Fruit fly (Drosophila melanogaster) whole organism, prepupa: ENCODE results near the gene TfIIFalpha.

Experiments used
- Blimp-1 ChIP-seq: fragments of 200-800 bp; sonication (Bioruptor generic); optimal IDR thresholded peaks from 3 replicates; lab custom pipeline; 2017; ENCODE audit warnings: missing biosample characterization, missing genetic modification characterization, mild to moderate bottlenecking, moderate library complexity, missing genetic modification reagents
- CG10631 ChIP-seq: fragments of 200-800 bp; sonication (Bioruptor generic); optimal IDR thresholded peaks from 2 replicates; lab custom pipeline; 2016; ENCODE audit warnings: missing biosample characterization, missing genetic modification characterization
- CG10669 ChIP-seq: fragments of 200-800 bp; sonication (Bioruptor generic); optimal IDR thresholded peaks from 3 replicates; lab custom pipeline; 2018; ENCODE audit warnings: missing biosample characterization, mild to moderate bottlenecking, missing genetic modification characterization, moderate library complexity
- CG11294 ChIP-seq: fragments of 200-800 bp; sonication (Bioruptor generic); IDR thresholded peaks from 2 replicates; pipeline ENCODE4 v1.3.6; 2022; ENCODE audit warnings: missing biosample characterization, missing genetic modification characterization
- CG11902 ChIP-seq: fragments of 200-800 bp; sonication (Bioruptor generic); optimal IDR thresholded peaks from 3 replicates; lab custom pipeline; 2016; ENCODE audit warnings: missing biosample characterization, missing genetic modification characterization
- CG1621 ChIP-seq: fragments of 200-800 bp; sonication (Bioruptor generic); optimal IDR thresholded peaks from 3 replicates; lab custom pipeline; 2018; ENCODE audit warnings: missing biosample characterization, mild to moderate bottlenecking, missing genetic modification characterization
- CG16779 ChIP-seq: fragments of 200-800 bp; sonication (Bioruptor generic); optimal IDR thresholded peaks from 3 replicates; lab custom pipeline; 2017; ENCODE audit warnings: missing biosample characterization, mild to moderate bottlenecking, missing genetic modification characterization
- CG3032 ChIP-seq: fragments of 200-800 bp; optimal IDR thresholded peaks from 2 replicates; lab custom pipeline; 2019; ENCODE audit warnings: missing biosample characterization, mild to moderate bottlenecking, missing genetic modification characterization, moderate library complexity
- CG32006 ChIP-seq: fragments of 200-800 bp; sonication (Bioruptor generic); optimal IDR thresholded peaks from 3 replicates; lab custom pipeline; 2017; ENCODE audit warnings: missing biosample characterization, mild to moderate bottlenecking, missing genetic modification characterization
- CG3919 ChIP-seq: fragments of 200-800 bp; sonication (Bioruptor generic); optimal IDR thresholded peaks from 3 replicates; lab custom pipeline; 2016; ENCODE audit warnings: missing biosample characterization, missing genetic modification characterization
- CG4318 ChIP-seq: fragments of 200-800 bp; sonication (Bioruptor generic); optimal IDR thresholded peaks from 3 replicates; lab custom pipeline; 2017; ENCODE audit warnings: missing biosample characterization, mild to moderate bottlenecking, missing genetic modification characterization
- CG6163 ChIP-seq: fragments of 200-800 bp; sonication (Bioruptor generic); IDR thresholded peaks from 3 replicates; pipeline ENCODE4 v1.3.6; 2022; ENCODE audit warnings: missing biosample characterization, missing genetic modification characterization
- CG6276 ChIP-seq: fragments of 200-800 bp; sonication (Bioruptor generic); optimal IDR thresholded peaks from 2 replicates; lab custom pipeline; 2017; ENCODE audit warnings: missing biosample characterization, mild to moderate bottlenecking, missing genetic modification characterization
- CG6792 ChIP-seq: fragments of 200-800 bp; sonication (Bioruptor generic); optimal IDR thresholded peaks from 3 replicates; lab custom pipeline; 2016; ENCODE audit warnings: missing biosample characterization, missing genetic modification characterization
- CG6808 ChIP-seq: fragments of 200-800 bp; sonication (Bioruptor generic); optimal IDR thresholded peaks from 3 replicates; lab custom pipeline; 2017; ENCODE audit warnings: missing biosample characterization, missing genetic modification characterization, mild to moderate bottlenecking, moderate library complexity, missing genetic modification reagents
- CG6854 ChIP-seq: fragments of 200-800 bp; sonication (Bioruptor generic); optimal IDR thresholded peaks from 2 replicates; lab custom pipeline; 2017; ENCODE audit warnings: missing biosample characterization, mild to moderate bottlenecking, missing genetic modification characterization
- CG7368 ChIP-seq: fragments of 200-800 bp; sonication (Bioruptor generic); optimal IDR thresholded peaks from 3 replicates; lab custom pipeline; 2016; ENCODE audit warnings: missing biosample characterization, missing genetic modification characterization
- CG8119 ChIP-seq: fragments of 200-800 bp; sonication (Bioruptor generic); IDR thresholded peaks from 3 replicates; pipeline ENCODE4 v1.3.6; 2022; ENCODE audit warnings: missing biosample characterization, missing genetic modification characterization
- CG8319 ChIP-seq: fragments of 200-800 bp; sonication (Bioruptor generic); optimal IDR thresholded peaks from 3 replicates; lab custom pipeline; 2016; ENCODE audit warnings: missing biosample characterization, missing genetic modification characterization
- CG9139 ChIP-seq: fragments of 200-800 bp; sonication (Bioruptor generic); optimal IDR thresholded peaks from 3 replicates; lab custom pipeline; 2017; ENCODE audit warnings: missing biosample characterization, mild to moderate bottlenecking, missing genetic modification characterization
- Eip75B ChIP-seq: fragments of 200-800 bp; sonication (Bioruptor generic); optimal IDR thresholded peaks from 3 replicates; lab custom pipeline; 2016; ENCODE audit warnings: missing biosample characterization, missing genetic modification characterization
- Eip78C ChIP-seq: fragments of 200-800 bp; sonication (Bioruptor generic); peaks from one replicate; lab custom pipeline; 2016; ENCODE audit warnings: missing biosample characterization, missing genetic modification characterization
- Eip93F ChIP-seq: fragments of 200-800 bp; sonication (Bioruptor generic); optimal IDR thresholded peaks from 2 replicates; lab custom pipeline; 2016; ENCODE audit warnings: missing biosample characterization, mild to moderate bottlenecking, missing genetic modification characterization
- Ets21C ChIP-seq: fragments of 200-800 bp; sonication (Bioruptor generic); optimal IDR thresholded peaks from 3 replicates; lab custom pipeline; 2016; ENCODE audit warnings: missing biosample characterization, missing genetic modification characterization
- Ets96B ChIP-seq: fragments of 200-800 bp; optimal IDR thresholded peaks from 2 replicates; lab custom pipeline; 2019; ENCODE audit warnings: missing biosample characterization, mild to moderate bottlenecking, missing genetic modification characterization, moderate library complexity
- Hr39 ChIP-seq: fragments of 200-800 bp; sonication (Bioruptor generic); optimal IDR thresholded peaks from 2 replicates; lab custom pipeline; 2016; ENCODE audit warnings: missing biosample characterization, missing genetic modification characterization
- Hr4 ChIP-seq: fragments of 200-800 bp; sonication (Bioruptor generic); optimal IDR thresholded peaks from 3 replicates; lab custom pipeline; 2016; ENCODE audit warnings: missing biosample characterization, missing genetic modification characterization
- Lpt ChIP-seq: fragments of 200-800 bp; sonication (Bioruptor generic); optimal IDR thresholded peaks from 3 replicates; lab custom pipeline; 2016; ENCODE audit warnings: missing biosample characterization, missing genetic modification characterization
- Met ChIP-seq: fragments of 200-800 bp; sonication (Bioruptor generic); optimal IDR thresholded peaks from 3 replicates; lab custom pipeline; 2016; ENCODE audit warnings: missing biosample characterization, missing genetic modification characterization
- OdsH ChIP-seq: fragments of 200-800 bp; sonication (Bioruptor generic); optimal IDR thresholded peaks from 3 replicates; lab custom pipeline; 2016; ENCODE audit warnings: missing biosample characterization, missing genetic modification characterization
- Smox ChIP-seq: fragments of 200-800 bp; sonication (Bioruptor generic); optimal IDR thresholded peaks from 3 replicates; lab custom pipeline; 2016; ENCODE audit warnings: missing biosample characterization, missing genetic modification characterization
- Sox102F ChIP-seq: fragments of 200-800 bp; sonication (Bioruptor generic); optimal IDR thresholded peaks from 2 replicates; lab custom pipeline; 2016; ENCODE audit warnings: missing biosample characterization, mild to moderate bottlenecking, missing genetic modification characterization
- Sox14 ChIP-seq: fragments of 200-800 bp; sonication (Bioruptor generic); optimal IDR thresholded peaks from 3 replicates; lab custom pipeline; 2016; ENCODE audit warnings: missing biosample characterization, missing genetic modification characterization
- Sox15 ChIP-seq: fragments of 200-800 bp; sonication (Bioruptor generic); optimal IDR thresholded peaks from 3 replicates; lab custom pipeline; 2016; ENCODE audit warnings: missing biosample characterization, missing genetic modification characterization
- achi ChIP-seq: fragments of 200-800 bp; sonication (Bioruptor generic); optimal IDR thresholded peaks from 3 replicates; lab custom pipeline; 2016; ENCODE audit warnings: missing biosample characterization, missing genetic modification characterization
- cyc ChIP-seq: fragments of 200-800 bp; sonication (Bioruptor generic); optimal IDR thresholded peaks from 3 replicates; lab custom pipeline; 2016; ENCODE audit warnings: missing biosample characterization, missing genetic modification characterization
- dac ChIP-seq: fragments of 200-800 bp; sonication (Bioruptor generic); optimal IDR thresholded peaks from 2 replicates; lab custom pipeline; 2017; ENCODE audit warnings: missing biosample characterization, mild to moderate bottlenecking, missing genetic modification characterization
- dsx ChIP-seq: fragments of 200-800 bp; optimal IDR thresholded peaks from 3 replicates; lab custom pipeline; 2019; ENCODE audit warnings: missing biosample characterization, mild to moderate bottlenecking, missing genetic modification characterization, moderate library complexity; ENCODE audit not compliant: poor library complexity, severe bottlenecking
- eg ChIP-seq: fragments of 200-800 bp; sonication (Bioruptor generic); IDR thresholded peaks from 3 replicates; pipeline ENCODE4 v1.3.6; 2022; ENCODE audit warnings: missing biosample characterization, missing genetic modification characterization
- esn ChIP-seq: fragments of 200-800 bp; sonication (Bioruptor generic); optimal IDR thresholded peaks from 2 replicates; lab custom pipeline; 2016; ENCODE audit warnings: missing biosample characterization, mild to moderate bottlenecking, missing genetic modification characterization, moderate library complexity
- fd59A ChIP-seq: fragments of 200-800 bp; sonication (Bioruptor generic); optimal IDR thresholded peaks from 2 replicates; lab custom pipeline; 2017; ENCODE audit warnings: missing biosample characterization, mild to moderate bottlenecking, missing genetic modification characterization, missing genetic modification reagents
- fkh ChIP-seq: fragments of 200-800 bp; sonication (Bioruptor generic); optimal IDR thresholded peaks from 3 replicates; lab custom pipeline; 2017; ENCODE audit warnings: missing biosample characterization, mild to moderate bottlenecking, missing genetic modification characterization, moderate library complexity
- net ChIP-seq: fragments of 200-800 bp; sonication (Bioruptor generic); optimal IDR thresholded peaks from 3 replicates; lab custom pipeline; 2016; ENCODE audit warnings: missing biosample characterization, missing genetic modification characterization
- pdm3 ChIP-seq: fragments of 200-800 bp; sonication (Bioruptor generic); optimal IDR thresholded peaks from 3 replicates; lab custom pipeline; 2016; ENCODE audit warnings: missing biosample characterization, missing genetic modification characterization
- salr ChIP-seq, 2 experiments: fragments of 200-800 bp; sonication (Bioruptor generic); optimal IDR thresholded peaks; 3 replicates each; lab custom pipeline; 2016 to 2018; ENCODE audit warnings: missing biosample characterization in 2 of 2, missing genetic modification characterization in 2 of 2, mild to moderate bottlenecking in 1 of 2
- spab ChIP-seq: fragments of 200-800 bp; sonication (Bioruptor generic); optimal IDR thresholded peaks from 2 replicates; lab custom pipeline; 2017; ENCODE audit warnings: missing biosample characterization, mild to moderate bottlenecking, missing genetic modification characterization, missing genetic modification reagents
- ss ChIP-seq, 2 experiments: fragments of 200-800 bp; sonication (Bioruptor generic); optimal IDR thresholded peaks; 2 replicates in 1 of 2; 3 replicates in 1 of 2; lab custom pipeline; 2017 to 2018; ENCODE audit warnings: mild to moderate bottlenecking in 2 of 2, missing biosample characterization in 2 of 2, missing genetic modification characterization in 2 of 2, moderate library complexity in 1 of 2
- svp ChIP-seq: fragments of 200-800 bp; sonication (Bioruptor generic); peaks from one replicate; lab custom pipeline; 2016; ENCODE audit warnings: missing biosample characterization, missing genetic modification characterization
- topi ChIP-seq: fragments of 200-800 bp; sonication (Bioruptor generic); optimal IDR thresholded peaks from 3 replicates; lab custom pipeline; 2016; ENCODE audit warnings: missing biosample characterization, missing genetic modification characterization
- vri ChIP-seq: fragments of 200-800 bp; sonication (Bioruptor generic); optimal IDR thresholded peaks from 3 replicates; lab custom pipeline; 2016; ENCODE audit warnings: missing biosample characterization, mild to moderate bottlenecking, missing genetic modification characterization

Gene TfIIFalpha

DNA sequence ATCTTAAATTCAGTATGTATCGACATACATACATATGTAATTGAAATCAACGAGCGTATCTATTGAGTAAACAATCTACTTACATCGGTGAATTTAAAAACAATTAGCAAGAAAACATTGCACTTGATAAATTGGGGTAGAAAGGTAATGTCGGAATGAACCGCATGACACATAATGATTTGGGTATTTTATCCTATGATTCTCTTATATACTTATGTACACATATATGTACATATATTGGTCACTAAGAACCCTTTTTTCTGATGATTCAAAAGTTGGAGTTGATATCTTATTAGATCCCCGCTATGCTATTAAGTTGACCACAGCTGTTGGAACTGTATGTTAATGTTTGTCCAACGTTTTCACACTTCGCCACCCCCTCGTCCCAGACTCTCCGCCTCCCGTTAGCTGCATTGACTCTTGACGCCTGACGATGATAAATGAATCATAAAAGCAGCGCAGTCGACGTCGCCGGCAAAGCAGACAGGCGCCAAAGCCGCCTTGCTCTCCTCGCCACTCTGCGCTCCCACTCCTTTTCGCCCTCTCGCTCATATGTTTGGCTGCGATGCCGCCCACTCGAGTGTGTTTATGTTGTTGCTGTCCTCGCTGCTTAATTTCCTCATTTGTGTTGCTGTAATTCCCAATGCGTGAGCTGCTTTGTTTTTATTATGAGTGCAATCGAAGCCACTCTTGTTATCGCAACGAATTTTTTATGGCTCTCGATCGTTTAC is 27.2 kb upstream of the TfIIFalpha start:
- TF ChIP-seq CG7368 (no peak), CG9139 (GFP tag; lab: Kevin White, UChicago) (no peak), CG32006 (GFP tag; lab: Kevin White, UChicago) (peak; percentile 80), CG10669 (GFP tag; lab: Kevin White, UChicago) (peak; percentile 31), Hr39 (peak; percentile 26), cyc (GFP tag; lab: Kevin White, UChicago) (no peak), Eip93F (GFP tag; lab: Kevin White, UChicago) (no peak), fd59A (GFP tag; lab: Kevin White, UChicago) (peak; percentile 54), dsx (GFP tag; lab: Kevin White, UChicago) (no peak), topi (GFP tag; lab: Kevin White, UChicago) (peak; percentile 48), CG6854 (GFP tag; lab: Kevin White, UChicago) (no peak), CG1621 (tag; lab: Kevin White, UChicago) (no peak), Met (GFP tag; lab: Kevin White, UChicago) (peak; percentile 10), Blimp-1 (GFP tag; lab: Kevin White, UChicago) (no peak), OdsH (peak; percentile 57), net (peak; percentile 31), Sox15 (GFP tag; lab: Kevin White, UChicago) (no peak), CG16779 (tag; lab: Kevin White, UChicago) (no peak), pdm3 (GFP tag; lab: Kevin White, UChicago) (peak; percentile 64), CG10631 (GFP tag; lab: Kevin White, UChicago) (peak; percentile 35), CG11294 (GFP tag; lab: Robert Waterston, UW) (no peak), Ets96B (tag; lab: Kevin White, UChicago) (peak; percentile 39), esn (GFP tag; lab: Kevin White, UChicago) (peak; percentile 42), spab (GFP tag; lab: Kevin White, UChicago) (peak; percentile 37), CG8119 (GFP tag; lab: Robert Waterston, UW) (peak; percentile 56; the same call in 1 of the 3 replicates), vri (GFP tag; lab: Kevin White, UChicago) (no peak), Eip75B (GFP tag; lab: Kevin White, UChicago) (peak; percentile 48), Smox (peak; percentile 22), achi (GFP tag; lab: Kevin White, UChicago) (peak; percentile 37), CG3919 (GFP tag; lab: Kevin White, UChicago) (no peak), CG6276 (peak; percentile 64), CG11902 (GFP tag; lab: Kevin White, UChicago) (no peak), svp (GFP tag; lab: Kevin White, UChicago) (no peak), ss (GFP tag; optimal IDR thresholded peaks at IDR 0.05; lab: Kevin White, UChicago) (peak in 1 of 2 experiments; percentile 5), Lpt (peak; percentile 34), CG6792 (GFP tag; lab: Kevin White, UChicago) (peak; percentile 13), Sox14 (GFP tag; lab: Kevin White, UChicago) (peak; percentile 3), CG4318 (peak; percentile 47), dac (GFP tag; lab: Kevin White, UChicago) (no peak), CG3032 (tag; lab: Kevin White, UChicago) (peak; percentile 11), CG6163 (GFP tag; lab: Robert Waterston, UW) (no peak), salr (GFP tag; optimal IDR thresholded peaks at IDR 0.05; lab: Kevin White, UChicago) (peak in 1 of 2 experiments; percentile 49), CG6808 (GFP tag; lab: Kevin White, UChicago) (peak; percentile 8), Hr4 (GFP tag; lab: Kevin White, UChicago) (peak; percentile 63), fkh (GFP tag; lab: Kevin White, UChicago) (peak; percentile 69), Ets21C (GFP tag; lab: Kevin White, UChicago) (no peak), CG8319 (GFP tag; lab: Kevin White, UChicago) (no peak), eg (GFP tag; lab: Robert Waterston, UW) (peak; percentile 53; the same call in 1 of the 3 replicates), Eip78C (GFP tag; lab: Kevin White, UChicago) (peak; percentile 88), Sox102F (GFP tag; lab: Kevin White, UChicago) (peak; percentile 7)
